Worm (Caenorhabditis elegans): ENCODE results near the gene gars-1.

DNA sequence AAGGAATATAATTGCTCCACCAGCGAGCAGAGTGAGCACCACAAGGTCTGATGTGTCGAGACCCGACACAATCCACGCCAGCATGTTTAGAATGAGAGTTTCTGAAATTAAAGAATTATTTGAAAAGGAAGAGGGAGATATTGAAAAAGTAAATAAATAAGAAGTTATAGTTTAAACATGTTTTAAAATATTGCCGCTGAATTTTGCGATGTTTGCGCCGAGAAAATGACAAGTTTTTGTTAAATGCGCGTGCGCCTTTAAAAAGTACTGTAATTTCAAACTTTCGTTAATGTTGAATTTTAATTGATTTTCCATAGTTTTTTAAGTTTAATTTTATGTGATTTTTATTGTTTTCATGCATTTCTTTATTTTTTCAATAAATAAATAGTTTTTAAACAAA, 36.1 kb upstream of the gars-1 start, which contains the start of gene emb-8:
- TF ChIP-seq nhr-21 (tag; optimal IDR thresholded peaks at IDR 0.05) (no peak), lin-39 (tag; optimal IDR thresholded peaks at IDR 0.05) (no peak), elt-3 (tag; optimal IDR thresholded peaks at IDR 0.05) (no peak), ceh-16 (tag; optimal IDR thresholded peaks at IDR 0.05) (no peak), fos-1 (tag; optimal IDR thresholded peaks at IDR 0.05) (no peak), nhr-77 (tag; optimal IDR thresholded peaks at IDR 0.05) (no peak)

All from whole organism, L2 larva.